Fruit fly (Drosophila melanogaster) whole organism, pupa: ENCODE results near the gene CG5516.

ENCODE experiments used
- CG10348 ChIP-seq: fragments of 200-800 bp; sonication (Bioruptor generic); IDR thresholded peaks from 2 replicates; pipeline ENCODE4 v1.3.6; 2022; ENCODE audit warnings: missing biosample characterization, missing genetic modification characterization
- CG12605 ChIP-seq: fragments of 200-800 bp; sonication (Bioruptor generic); IDR thresholded peaks from 2 replicates; pipeline ENCODE4 v1.3.6; 2022; ENCODE audit warnings: missing biosample characterization, missing genetic modification characterization
- CG13204 ChIP-seq: fragments of 200-800 bp; sonication (Bioruptor generic); optimal IDR thresholded peaks from 2 replicates; lab custom pipeline; 2018; ENCODE audit warnings: missing biosample characterization, mild to moderate bottlenecking, missing genetic modification characterization, moderate library complexity
- CG14655 ChIP-seq: fragments of 200-800 bp; sonication (Bioruptor generic); optimal IDR thresholded peaks from 3 replicates; lab custom pipeline; 2017; ENCODE audit warnings: mild to moderate bottlenecking, missing biosample characterization, missing genetic modification reagents, missing genetic modification characterization
- CG15710 ChIP-seq: fragments of 200-800 bp; sonication (Bioruptor generic); optimal IDR thresholded peaks from 2 replicates; lab custom pipeline; 2018; ENCODE audit warnings: missing biosample characterization, mild to moderate bottlenecking, missing genetic modification characterization, moderate library complexity
- CG17806 ChIP-seq: fragments of 200-800 bp; sonication (Bioruptor generic); optimal IDR thresholded peaks from 2 replicates; lab custom pipeline; 2018; ENCODE audit warnings: missing biosample characterization, mild to moderate bottlenecking, missing genetic modification characterization, moderate library complexity
- CG32121 ChIP-seq: fragments of 200-800 bp; sonication (Bioruptor generic); IDR thresholded peaks from 2 replicates; pipeline ENCODE4 v1.3.6; 2022; ENCODE audit warnings: missing biosample characterization, missing genetic modification characterization
- CG34367 ChIP-seq: fragments of 200-800 bp; sonication (Bioruptor generic); optimal IDR thresholded peaks from 2 replicates; lab custom pipeline; 2018; ENCODE audit warnings: missing biosample characterization, mild to moderate bottlenecking, missing genetic modification characterization
- CG4496 ChIP-seq: fragments of 200-800 bp; sonication (Bioruptor generic); IDR thresholded peaks from 3 replicates; pipeline ENCODE4 v1.3.6; 2022; ENCODE audit warnings: missing biosample characterization, missing genetic modification characterization
- CG8159 ChIP-seq: fragments of 200-800 bp; sonication (Bioruptor generic); optimal IDR thresholded peaks from 3 replicates; lab custom pipeline; 2018; ENCODE audit warnings: missing biosample characterization, mild to moderate bottlenecking, missing genetic modification characterization, moderate library complexity
- CG8301 ChIP-seq: fragments of 200-800 bp; sonication (Bioruptor generic); optimal IDR thresholded peaks from 2 replicates; lab custom pipeline; 2018; ENCODE audit warnings: missing biosample characterization, mild to moderate bottlenecking, missing genetic modification characterization
- CG9948 ChIP-seq: fragments of 200-800 bp; sonication (Bioruptor generic); optimal IDR thresholded peaks from 2 replicates; lab custom pipeline; 2018; ENCODE audit warnings: missing biosample characterization, mild to moderate bottlenecking, missing genetic modification characterization, moderate library complexity
- D1 ChIP-seq: fragments of 200-800 bp; sonication (Bioruptor generic); optimal IDR thresholded peaks from 2 replicates; lab custom pipeline; 2018; ENCODE audit warnings: missing biosample characterization, mild to moderate bottlenecking, missing genetic modification characterization, moderate library complexity
- EcR ChIP-seq: fragments of 200-800 bp; sonication (Bioruptor generic); optimal IDR thresholded peaks from 3 replicates; lab custom pipeline; 2019; ENCODE audit warnings: missing biosample characterization, missing genetic modification characterization, mild to moderate bottlenecking, moderate library complexity, missing genetic modification reagents
- Ets98B ChIP-seq: fragments of 200-800 bp; sonication (Bioruptor generic); IDR thresholded peaks from 2 replicates; pipeline ENCODE4 v1.3.6; 2022; ENCODE audit warnings: missing biosample characterization, missing genetic modification characterization
- Pif1A ChIP-seq: fragments of 200-800 bp; sonication (Bioruptor generic); optimal IDR thresholded peaks from 3 replicates; lab custom pipeline; 2016; ENCODE audit warnings: missing biosample characterization, missing genetic modification characterization
- Pif1B ChIP-seq: fragments of 200-800 bp; sonication (Bioruptor generic); optimal IDR thresholded peaks from 3 replicates; lab custom pipeline; 2016; ENCODE audit warnings: missing biosample characterization, missing genetic modification characterization
- Snoo ChIP-seq: fragments of 200-800 bp; sonication (Bioruptor generic); optimal IDR thresholded peaks from 3 replicates; lab custom pipeline; 2017; ENCODE audit warnings: missing biosample characterization, mild to moderate bottlenecking, missing genetic modification characterization, inconsistent platforms
- fd96Ca ChIP-seq: fragments of 200-800 bp; sonication (Bioruptor generic); IDR thresholded peaks from 3 replicates; pipeline ENCODE4 v1.3.6; 2022; ENCODE audit warnings: missing biosample characterization, missing genetic modification characterization
- gl ChIP-seq: fragments of 200-800 bp; sonication (Bioruptor generic); optimal IDR thresholded peaks from 2 replicates; lab custom pipeline; 2018; ENCODE audit warnings: missing biosample characterization, mild to moderate bottlenecking, missing genetic modification characterization
- rn ChIP-seq: fragments of 200-800 bp; sonication (Bioruptor generic); IDR thresholded peaks from 2 replicates; pipeline ENCODE4 v1.3.6; 2022; ENCODE audit warnings: missing biosample characterization, missing genetic modification characterization

Gene CG5516

dm6 chr3R:15963690-15964281 is at the start of gene CG5516, which contains the start of gene CG4287:
TSS of gene CG5516 (plus strand) at chr3R:15963884.
TSS of gene CG4287 (minus strand) at chr3R:15963867.
- TF ChIP-seq CG10348 = no peak
- TF ChIP-seq EcR (GFP tag; lab: Kevin White, UChicago) = no peak
- no peak for TF ChIP-seq fd96Ca
- no peak for TF ChIP-seq CG9948 (tag; lab: Kevin White, UChicago)
- no peak for TF ChIP-seq CG14655 (GFP tag; lab: Kevin White, UChicago)
- TF ChIP-seq Pif1B (GFP tag; lab: Kevin White, UChicago) = no peak
- TF ChIP-seq Snoo (tag; lab: Kevin White, UChicago) = no peak
- TF ChIP-seq D1 (tag; lab: Kevin White, UChicago) = no peak
- TF ChIP-seq Pif1A (GFP tag; lab: Kevin White, UChicago) = no peak
- TF ChIP-seq CG17806 = no peak
- no peak for TF ChIP-seq CG4496 (GFP tag; lab: Robert Waterston, UW)
- no peak for TF ChIP-seq CG12605 (GFP tag; lab: Robert Waterston, UW)
- TF ChIP-seq CG15710 (tag; lab: Kevin White, UChicago) = no peak
- TF ChIP-seq CG8159 (tag; lab: Kevin White, UChicago) = no peak
- no peak for TF ChIP-seq Ets98B (GFP tag; lab: Robert Waterston, UW)
- TF ChIP-seq, all 21 proteins: peak for 0

- TF ChIP-seq D1 (tag; lab: Kevin White, UChicago) (no peak), CG8301 (no peak)
Observed at dm6 chr3R:15917907-15918306, 45.8 kb upstream of the CG5516 start, which contains the start of gene CG45105. TSS of gene CG45105 (minus strand) at chr3R:15918007.

dm6 chr3R:15919367-15920228 is 44.1 kb upstream of the CG5516 start:
- TF ChIP-seq CG15710 (tag; lab: Kevin White, UChicago) = peak; percentile 93
- TF ChIP-seq Ets98B (GFP tag; lab: Robert Waterston, UW) = peak; percentile 95
- TF ChIP-seq Snoo (tag; lab: Kevin White, UChicago) = peak; percentile 96
- peak; percentile 97 for TF ChIP-seq CG4496 (GFP tag; lab: Robert Waterston, UW)
- TF ChIP-seq CG34367 (tag; lab: Kevin White, UChicago) = peak; percentile 97
- TF ChIP-seq EcR (GFP tag; lab: Kevin White, UChicago) = peak; percentile 69
- peak; percentile 97 for TF ChIP-seq CG14655 (GFP tag; lab: Kevin White, UChicago)
- TF ChIP-seq rn (GFP tag; lab: Robert Waterston, UW) = peak; percentile 96
- TF ChIP-seq CG9948 (tag; lab: Kevin White, UChicago) = peak; percentile 95
- TF ChIP-seq Pif1B (GFP tag; lab: Kevin White, UChicago) = peak; percentile 98
- peak; percentile 97 for TF ChIP-seq fd96Ca
- TF ChIP-seq D1 (tag; lab: Kevin White, UChicago) = peak; percentile 90
- TF ChIP-seq CG8301 = peak; percentile 97
- peak; percentile 96 for TF ChIP-seq Pif1A (GFP tag; lab: Kevin White, UChicago)
- peak; percentile 98 for TF ChIP-seq CG13204 (GFP tag; lab: Kevin White, UChicago)
- TF ChIP-seq CG32121 (GFP tag; lab: Robert Waterston, UW) = peak; percentile 92
- peak; percentile 94 for TF ChIP-seq CG8159 (tag; lab: Kevin White, UChicago)
- TF ChIP-seq CG17806 = peak; percentile 96
- TF ChIP-seq gl = peak; percentile 89
- TF ChIP-seq CG12605 (GFP tag; lab: Robert Waterston, UW) = peak; percentile 95
- peak; percentile 75 for TF ChIP-seq CG10348

- no peak for TF ChIP-seq CG8159 (tag; lab: Kevin White, UChicago)
- no peak for TF ChIP-seq CG9948 (tag; lab: Kevin White, UChicago)
- no peak for TF ChIP-seq gl
- no peak for TF ChIP-seq CG10348
- TF ChIP-seq Snoo (tag; lab: Kevin White, UChicago) = no peak
- TF ChIP-seq CG14655 (GFP tag; lab: Kevin White, UChicago) = peak; percentile 1
- TF ChIP-seq CG32121 (GFP tag; lab: Robert Waterston, UW) = peak; percentile 6; the same call in 1 of the 2 replicates
- TF ChIP-seq CG15710 (tag; lab: Kevin White, UChicago) = no peak
- TF ChIP-seq fd96Ca = no peak
- no peak for TF ChIP-seq D1 (tag; lab: Kevin White, UChicago)
Observed at dm6 chr3R:15920229-15920533, 43.5 kb upstream of the CG5516 start.

dm6 chr3R:15920751-15921156 is 42.9 kb upstream of the CG5516 start, which contains the start of gene Fbxl7:
TSS of gene Fbxl7 (plus strand) at chr3R:15920898.
- TF ChIP-seq CG17806 (no peak), Ets98B (GFP tag; lab: Robert Waterston, UW) (peak; percentile 63), gl (peak; percentile 17), CG9948 (tag; lab: Kevin White, UChicago) (no peak), Snoo (tag; lab: Kevin White, UChicago) (no peak), CG4496 (GFP tag; lab: Robert Waterston, UW) (peak; percentile 69), CG32121 (GFP tag; lab: Robert Waterston, UW) (peak; percentile 29; the same call in 1 of the 2 replicates), Pif1A (GFP tag; lab: Kevin White, UChicago) (no peak), CG8301 (no peak), CG10348 (no peak), EcR (GFP tag; lab: Kevin White, UChicago) (peak; percentile 53), CG34367 (tag; lab: Kevin White, UChicago) (no peak), CG15710 (tag; lab: Kevin White, UChicago) (peak; percentile 4), CG14655 (GFP tag; lab: Kevin White, UChicago) (no peak), CG8159 (tag; lab: Kevin White, UChicago) (no peak), fd96Ca (peak; percentile 48; the same call in 1 of the 3 replicates), CG12605 (GFP tag; lab: Robert Waterston, UW) (peak; percentile 59; the same call in 1 of the 2 replicates), Pif1B (GFP tag; lab: Kevin White, UChicago) (no peak), D1 (tag; lab: Kevin White, UChicago) (no peak), rn (GFP tag; lab: Robert Waterston, UW) (no peak), CG13204 (GFP tag; lab: Kevin White, UChicago) (peak; percentile 67)
